Fruit fly (Drosophila melanogaster) whole organism, embryonic: ENCODE results near the gene djl.

Source experiments
- ATbp ChIP-seq: fragments of 200-800 bp; sonication (Bioruptor generic); optimal IDR thresholded peaks from 2 replicates; lab custom pipeline; 2017; ENCODE audit warnings: missing biosample characterization, mild to moderate bottlenecking, missing genetic modification characterization, missing genetic modification reagents
- Asciz ChIP-seq: fragments of 200-800 bp; sonication (Bioruptor generic); optimal IDR thresholded peaks from 2 replicates; lab custom pipeline; 2017; ENCODE audit warnings: missing biosample characterization, mild to moderate bottlenecking, missing genetic modification characterization, missing genetic modification reagents
- Atf-2 ChIP-seq: fragments of 200-800 bp; sonication (Bioruptor generic); optimal IDR thresholded peaks from 2 replicates; lab custom pipeline; 2016; ENCODE audit warnings: missing biosample characterization, missing genetic modification characterization
- CG10366 ChIP-seq: fragments of 200-800 bp; sonication (Bioruptor generic); IDR thresholded peaks from 2 replicates; pipeline ENCODE4 v1.3.6; 2022; ENCODE audit warnings: missing biosample characterization, missing genetic modification characterization
- CG11247 ChIP-seq: fragments of 200-800 bp; sonication (Bioruptor generic); IDR thresholded peaks from 2 replicates; pipeline ENCODE4 v1.3.6; 2022; ENCODE audit warnings: missing biosample characterization, missing genetic modification characterization
- CG11456 ChIP-seq: fragments of 200-800 bp; sonication (Bioruptor generic); IDR thresholded peaks from 3 replicates; pipeline ENCODE4 v1.3.6; 2022; ENCODE audit warnings: missing biosample characterization, missing genetic modification characterization
- CG14667 ChIP-seq: fragments of 200-800 bp; sonication (Bioruptor generic); IDR thresholded peaks from 2 replicates; pipeline ENCODE4 v1.3.6; 2022; ENCODE audit warnings: missing biosample characterization, missing genetic modification characterization
- CG15479 ChIP-seq: fragments of 200-800 bp; sonication (Bioruptor generic); optimal IDR thresholded peaks from 3 replicates; lab custom pipeline; 2019; ENCODE audit warnings: missing biosample characterization, mild to moderate bottlenecking, missing genetic modification characterization, moderate library complexity
- CG1602 ChIP-seq: fragments of 200-800 bp; sonication (Bioruptor generic); optimal IDR thresholded peaks from 3 replicates; lab custom pipeline; 2016; ENCODE audit warnings: missing biosample characterization, missing genetic modification characterization
- CG1647 ChIP-seq: fragments of 200-800 bp; sonication (Bioruptor generic); optimal IDR thresholded peaks from 3 replicates; lab custom pipeline; 2016; ENCODE audit warnings: missing biosample characterization, missing genetic modification characterization
- CG16813 ChIP-seq: fragments of 200-800 bp; sonication (Bioruptor generic); IDR thresholded peaks from 3 replicates; pipeline ENCODE4 v1.3.6; 2022; ENCODE audit warnings: missing biosample characterization, missing genetic modification characterization; ENCODE audit not compliant: partially characterized antibody
- CG18262 ChIP-seq: fragments of 200-800 bp; optimal IDR thresholded peaks from 3 replicates; lab custom pipeline; 2019; ENCODE audit warnings: missing biosample characterization, mild to moderate bottlenecking, missing genetic modification characterization, moderate library complexity
- CG2129 ChIP-seq: fragments of 200-800 bp; sonication (Bioruptor generic); IDR thresholded peaks from 2 replicates; pipeline ENCODE4 v1.3.6; 2022; ENCODE audit warnings: missing biosample characterization, missing genetic modification characterization; ENCODE audit not compliant: partially characterized antibody
- CG33213 ChIP-seq: fragments of 200-800 bp; sonication (Bioruptor generic); optimal IDR thresholded peaks from 3 replicates; lab custom pipeline; 2016; ENCODE audit warnings: missing biosample characterization, missing genetic modification characterization
- CG43689 ChIP-seq: fragments of 200-800 bp; sonication (Bioruptor generic); IDR thresholded peaks from 2 replicates; pipeline ENCODE4 v1.3.6; 2022; ENCODE audit warnings: missing biosample characterization, missing genetic modification characterization
- CG5953 ChIP-seq: fragments of 200-800 bp; sonication (Bioruptor generic); IDR thresholded peaks from 2 replicates; pipeline ENCODE4 v1.3.6; 2022; ENCODE audit warnings: missing biosample characterization, missing genetic modification characterization
- CG6654 ChIP-seq: fragments of 200-800 bp; sonication (Bioruptor generic); optimal IDR thresholded peaks from 2 replicates; lab custom pipeline; 2017; ENCODE audit warnings: missing biosample characterization, mild to moderate bottlenecking, missing genetic modification characterization
- CG8924 ChIP-seq: fragments of 200-800 bp; optimal IDR thresholded peaks from 3 replicates; lab custom pipeline; 2019; ENCODE audit warnings: missing biosample characterization, mild to moderate bottlenecking, missing genetic modification characterization, moderate library complexity
- CG8944 ChIP-seq: fragments of 200-800 bp; sonication (Bioruptor generic); optimal IDR thresholded peaks from 3 replicates; lab custom pipeline; 2016; ENCODE audit warnings: missing biosample characterization, missing genetic modification characterization
- Dip2 ChIP-seq: fragments of 200-800 bp; sonication (Bioruptor generic); IDR thresholded peaks from 2 replicates; pipeline ENCODE4 v1.3.6; 2022; ENCODE audit warnings: missing biosample characterization, missing genetic modification characterization
- Ets97D ChIP-seq: fragments of 200-800 bp; sonication (Bioruptor generic); optimal IDR thresholded peaks from 3 replicates; lab custom pipeline; 2016; ENCODE audit warnings: missing biosample characterization, missing genetic modification characterization
- Gug ChIP-seq: fragments of 200-800 bp; sonication (Bioruptor generic); IDR thresholded peaks from 4 replicates; pipeline ENCODE4 v1.3.6; 2022; ENCODE audit warnings: missing biosample characterization, missing genetic modification characterization
- H15 ChIP-seq: fragments of 200-800 bp; sonication (Bioruptor generic); IDR thresholded peaks from 3 replicates; pipeline ENCODE4 v1.3.6; 2022; ENCODE audit warnings: missing biosample characterization, missing genetic modification characterization
- Hand ChIP-seq: fragments of 200-800 bp; sonication (Bioruptor generic); optimal IDR thresholded peaks from 2 replicates; lab custom pipeline; 2017; ENCODE audit warnings: mild to moderate bottlenecking, missing biosample characterization, missing genetic modification reagents, missing genetic modification characterization
- Lpt ChIP-seq: fragments of >200 bp; optimal IDR thresholded peaks from 2 replicates; lab custom pipeline; 2018; ENCODE audit warnings: missing biosample characterization, missing genetic modification characterization
- NC2α ChIP-seq: fragments of 200-800 bp; sonication (Bioruptor generic); optimal IDR thresholded peaks from 2 replicates; lab custom pipeline; 2016; ENCODE audit warnings: missing biosample characterization, missing genetic modification characterization
- NC2β ChIP-seq: fragments of 200-800 bp; sonication (Bioruptor generic); optimal IDR thresholded peaks from 2 replicates; lab custom pipeline; 2016; ENCODE audit warnings: missing biosample characterization, missing genetic modification characterization
- NfI ChIP-seq: fragments of 200-800 bp; sonication (Bioruptor generic); optimal IDR thresholded peaks from 3 replicates; lab custom pipeline; 2018; ENCODE audit warnings: missing biosample characterization, mild to moderate bottlenecking, missing genetic modification characterization, moderate library complexity
- Pdp1 ChIP-seq, 2 experiments: fragments of 200-800 bp; sonication (Bioruptor generic); optimal IDR thresholded peaks; 3 replicates each; lab custom pipeline; 2016; ENCODE audit warnings: missing biosample characterization in 2 of 2, missing genetic modification characterization in 2 of 2, mild to moderate bottlenecking in 1 of 2, moderate library complexity in 1 of 2
- Poxn ChIP-seq: fragments of 200-800 bp; sonication (Bioruptor generic); IDR thresholded peaks from 2 replicates; pipeline ENCODE4 v1.3.6; 2022; ENCODE audit warnings: missing biosample characterization, missing genetic modification characterization
- TFAM ChIP-seq: fragments of 200-800 bp; sonication (Bioruptor generic); optimal IDR thresholded peaks from 2 replicates; lab custom pipeline; 2017; ENCODE audit warnings: missing biosample characterization, missing genetic modification characterization, inconsistent platforms
- aop ChIP-seq: fragments of 200-800 bp; sonication (Bioruptor generic); IDR thresholded peaks from 2 replicates; pipeline ENCODE4 v1.3.6; 2022; ENCODE audit warnings: missing biosample characterization, missing genetic modification characterization
- br ChIP-seq: fragments of >200 bp; optimal IDR thresholded peaks from 2 replicates; lab custom pipeline; 2017
- da ChIP-seq: fragments of 200-800 bp; sonication (Bioruptor generic); optimal IDR thresholded peaks from 2 replicates; lab custom pipeline; 2016; ENCODE audit warnings: missing biosample characterization, missing genetic modification characterization
- dm ChIP-seq: fragments of 200-800 bp; sonication (Bioruptor generic); optimal IDR thresholded peaks from 3 replicates; lab custom pipeline; 2016; ENCODE audit warnings: missing biosample characterization, missing genetic modification characterization
- eve ChIP-seq, 2 experiments: fragments of >200 bp; optimal IDR thresholded peaks; 2 replicates each; lab custom pipeline; 2017; ENCODE audit warnings: missing biosample characterization in 2 of 2, missing genetic modification characterization in 2 of 2
- fu2 ChIP-seq: fragments of 200-800 bp; sonication (Bioruptor generic); optimal IDR thresholded peaks from 2 replicates; lab custom pipeline; 2016; ENCODE audit warnings: missing biosample characterization, missing genetic modification characterization
- gem ChIP-seq: fragments of 200-800 bp; sonication (Bioruptor generic); optimal IDR thresholded peaks from 2 replicates; lab custom pipeline; 2019; ENCODE audit warnings: missing biosample characterization, mild to moderate bottlenecking, missing genetic modification characterization, moderate library complexity
- hb ChIP-seq: fragments of 200-800 bp; sonication (Bioruptor generic); IDR thresholded peaks from 3 replicates; pipeline ENCODE4 v1.3.6; 2022; ENCODE audit warnings: missing biosample characterization, missing genetic modification characterization; ENCODE audit not compliant: partially characterized antibody
- jigr1 ChIP-seq: fragments of 200-800 bp; sonication (Bioruptor generic); IDR thresholded peaks from 3 replicates; pipeline ENCODE4 v1.3.6; 2022; ENCODE audit warnings: missing biosample characterization, missing genetic modification characterization
- mld ChIP-seq: fragments of 200-800 bp; sonication (Bioruptor generic); IDR thresholded peaks from 3 replicates; pipeline ENCODE4 v1.3.6; 2022; ENCODE audit warnings: missing biosample characterization, missing genetic modification characterization; ENCODE audit not compliant: partially characterized antibody
- nau ChIP-seq: fragments of 200-800 bp; sonication (Bioruptor generic); optimal IDR thresholded peaks from 3 replicates; lab custom pipeline; 2017; ENCODE audit warnings: missing biosample characterization, mild to moderate bottlenecking, missing genetic modification characterization, missing genetic modification reagents
- p53 ChIP-seq: fragments of 200-800 bp; sonication (Bioruptor generic); optimal IDR thresholded peaks from 2 replicates; lab custom pipeline; 2016; ENCODE audit warnings: missing biosample characterization, missing genetic modification characterization
- pb ChIP-seq: fragments of 200-800 bp; sonication (Bioruptor generic); optimal IDR thresholded peaks from 3 replicates; lab custom pipeline; 2016; ENCODE audit warnings: missing biosample characterization, missing genetic modification characterization
- sima ChIP-seq: fragments of 200-800 bp; sonication (Bioruptor generic); optimal IDR thresholded peaks from 2 replicates; lab custom pipeline; 2016; ENCODE audit warnings: missing biosample characterization, missing genetic modification characterization
- slou ChIP-seq: fragments of 200-800 bp; sonication (Bioruptor generic); optimal IDR thresholded peaks from 3 replicates; lab custom pipeline; 2016; ENCODE audit warnings: missing biosample characterization, missing genetic modification characterization
- sna ChIP-seq: fragments of 200-800 bp; sonication (Bioruptor generic); IDR thresholded peaks from 2 replicates; pipeline ENCODE4 v1.3.6; 2022; ENCODE audit warnings: missing biosample characterization, missing genetic modification characterization; ENCODE audit not compliant: partially characterized antibody
- tup ChIP-seq: fragments of 200-800 bp; sonication (Bioruptor generic); optimal IDR thresholded peaks from 2 replicates; lab custom pipeline; 2016; ENCODE audit warnings: missing biosample characterization, mild to moderate bottlenecking, missing genetic modification characterization, moderate library complexity
- usp ChIP-seq: fragments of >200 bp; optimal IDR thresholded peaks from 2 replicates; lab custom pipeline; 2017; ENCODE audit warnings: missing biosample characterization, missing genetic modification characterization
- zfh1 ChIP-seq: fragments of 200-800 bp; sonication (Bioruptor generic); IDR thresholded peaks from 3 replicates; pipeline ENCODE4 v1.3.6; 2022; ENCODE audit warnings: missing biosample characterization, missing genetic modification characterization

Gene djl

dm6 chr3R:7086377-7087200 lies 26.0 kb downstream of the djl start, which contains the start of gene alphaTub84B (continued):
- TF ChIP-seq aop (GFP tag; lab: Robert Waterston, UW) (peak; percentile 64; the same call in 1 of the 2 replicates), CG14667 (no peak), jigr1 (GFP tag; lab: Robert Waterston, UW) (no peak), Gug (peak; percentile 73; the same call in 3 of the 4 replicates), CG10366 (GFP tag; lab: Robert Waterston, UW) (no peak), CG18262 (tag; lab: Kevin White, UChicago) (peak; percentile 33), CG6654 (GFP tag; lab: Kevin White, UChicago) (no peak), CG16813 (peak; percentile 36; the same call in 1 of the 3 replicates), Pdp1 (GFP tag; optimal IDR thresholded peaks at IDR 0.05; lab: Kevin White, UChicago) (peak; percentile 63 to 79), ATbp (GFP tag; lab: Kevin White, UChicago) (peak; percentile 11), nau (peak; percentile 59), tup (GFP tag; lab: Kevin White, UChicago) (peak; percentile 63), usp (no peak), NfI (GFP tag; lab: Kevin White, UChicago) (peak; percentile 49), mld (GFP tag; lab: Robert Waterston, UW) (no peak; the same call in 2 of the 3 replicates), fu2 (GFP tag; lab: Kevin White, UChicago) (peak; percentile 41), H15 (GFP tag; lab: Robert Waterston, UW) (no peak), gem (tag; lab: Kevin White, UChicago) (peak; percentile 39), p53 (peak; percentile 76), TFAM (no peak), slou (GFP tag; lab: Kevin White, UChicago) (peak; percentile 35), Lpt (GFP tag; lab: Kevin White, UChicago) (no peak), CG8924 (tag; lab: Kevin White, UChicago) (peak; percentile 67), sna (GFP tag; lab: Robert Waterston, UW) (no peak), NC2α (GFP tag; lab: Kevin White, UChicago) (peak; percentile 87), sima (no peak), CG15479 (GFP tag; lab: Kevin White, UChicago) (no peak), CG11247 (GFP tag; lab: Robert Waterston, UW) (peak; percentile 65), CG8944 (peak; percentile 31), CG2129 (GFP tag; lab: Robert Waterston, UW) (no peak), zfh1 (GFP tag; lab: Robert Waterston, UW) (peak; percentile 78), NC2β (GFP tag; lab: Kevin White, UChicago) (peak; percentile 87), br (lab: Kevin White, UChicago) (no peak), da (GFP tag; lab: Kevin White, UChicago) (peak; percentile 14), Ets97D (GFP tag; lab: Kevin White, UChicago) (peak; percentile 62), CG43689 (GFP tag; lab: Robert Waterston, UW) (no peak), pb (GFP tag; lab: Kevin White, UChicago) (peak; percentile 79), eve (GFP tag; optimal IDR thresholded peaks at IDR 0.05; lab: Kevin White, UChicago) (no peak), CG11456 (GFP tag; lab: Robert Waterston, UW) (peak; percentile 83), CG1647 (GFP tag; lab: Kevin White, UChicago) (peak; percentile 79), Poxn (GFP tag; lab: Robert Waterston, UW) (no peak), Atf-2 (GFP tag; lab: Kevin White, UChicago) (peak; percentile 75), dm (GFP tag; lab: Kevin White, UChicago) (peak; percentile 54), CG1602 (no peak), Dip2 (no peak), hb (GFP tag; lab: Robert Waterston, UW) (0 out of 3 replicates have a peak, but pooled peaks have one; percentile 41), CG33213 (GFP tag; lab: Kevin White, UChicago) (peak; percentile 87), Hand (GFP tag; lab: Kevin White, UChicago) (peak; percentile 39), Asciz (GFP tag; lab: Kevin White, UChicago) (peak; percentile 67), CG5953 (GFP tag; lab: Robert Waterston, UW) (peak; percentile 48; the same call in 1 of the 2 replicates)
